Worm (Caenorhabditis elegans) whole organism, L2 larva: ENCODE results near the gene ZK1290.7.

Experiments
- F13H6.1 ChIP-seq: sonication (generic microtip); optimal IDR thresholded peaks from 2 replicates; lab custom pipeline; 2016; ENCODE audit warnings: missing genetic modification characterization, missing compliant biosample characterization
- R02D3.7 ChIP-seq: fragments of 150-350 bp; optimal IDR thresholded peaks from 2 replicates; lab custom pipeline; 2014; ENCODE audit warnings: missing biosample characterization, missing genetic modification characterization
- fos-1 ChIP-seq: fragments of 150-350 bp; optimal IDR thresholded peaks from 2 replicates; lab custom pipeline; 2014; ENCODE audit warnings: missing biosample characterization, missing genetic modification characterization
- sem-4 ChIP-seq: fragments of 150-350 bp; optimal IDR thresholded peaks from 2 replicates; lab custom pipeline; 2014; ENCODE audit warnings: missing biosample characterization, missing genetic modification reagents, missing genetic modification characterization

DNA sequence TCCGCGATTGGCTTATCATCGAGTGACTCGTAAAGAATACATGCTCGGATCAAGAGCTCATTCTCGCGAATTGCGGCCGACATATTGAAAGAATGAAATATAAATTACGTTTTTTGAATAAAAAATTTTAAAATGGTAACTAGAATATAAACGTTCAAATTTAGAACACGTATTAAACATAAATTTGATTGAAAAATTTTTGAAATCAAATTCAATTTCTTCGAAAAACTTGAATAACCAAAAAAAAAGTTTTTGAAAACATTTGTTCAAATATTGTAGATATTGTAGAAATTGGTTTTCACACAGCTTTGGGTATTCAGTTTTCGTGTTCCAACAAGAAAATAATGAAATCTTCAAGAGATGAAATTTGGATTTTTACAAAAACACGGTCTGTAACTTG is 22.7 kb upstream of the ZK1290.7 start, which contains the start of gene fbxa-224:
- TF ChIP-seq R02D3.7 (no peak), F13H6.1 (tag; lab: Kevin White, UChicago) (no peak), fos-1 (no peak), sem-4 (tag; lab: Kevin White, UChicago) (no peak)
